Worm (Caenorhabditis elegans): ENCODE results near the gene H39E23.2.

DNA sequence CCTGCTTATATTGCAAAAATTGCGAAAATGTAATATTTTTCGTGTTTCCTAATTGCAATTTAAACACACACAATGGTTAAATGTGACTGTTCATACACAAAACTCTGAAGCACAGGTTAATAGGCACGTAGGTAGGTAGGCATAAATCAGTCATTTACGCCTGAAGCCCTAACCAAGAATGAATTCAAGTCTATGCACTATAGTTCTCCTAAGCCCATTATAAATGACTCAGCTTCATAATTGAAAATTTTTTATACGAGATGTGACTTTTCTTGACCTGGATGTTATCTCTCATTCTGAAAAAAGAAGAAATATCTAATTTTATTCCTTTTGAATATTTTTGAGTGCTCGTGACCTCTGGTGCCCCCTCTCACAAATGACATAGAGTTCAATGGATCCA is 31.7 kb downstream of the H39E23.2 start:
- no peak for TF ChIP-seq fos-1 (tag; optimal IDR thresholded peaks at IDR 0.05)
- TF ChIP-seq R02D3.7 (tag; optimal IDR thresholded peaks at IDR 0.05): no peak
- TF ChIP-seq nhr-77 (tag; optimal IDR thresholded peaks at IDR 0.05): no peak
- TF ChIP-seq nhr-12 (tag; optimal IDR thresholded peaks at IDR 0.05): no peak
- no peak for TF ChIP-seq dmd-4 (tag; optimal IDR thresholded peaks at IDR 0.05)
- TF ChIP-seq ztf-1 (GFP tag; conservative IDR thresholded peaks at IDR 0.05): no peak
- TF ChIP-seq ztf-11 (tag; optimal IDR thresholded peaks at IDR 0.05): no peak
- no peak for TF ChIP-seq ztf-4 (tag; optimal IDR thresholded peaks at IDR 0.05)
- no peak for TF ChIP-seq zag-1 (tag; optimal IDR thresholded peaks at IDR 0.05)
- no peak for TF ChIP-seq unc-39 (tag; optimal IDR thresholded peaks at IDR 0.05)
- TF ChIP-seq nhr-237 (tag; optimal IDR thresholded peaks at IDR 0.05): no peak
- no peak for TF ChIP-seq lin-13 (GFP tag; optimal IDR thresholded peaks at IDR 0.05)

Measured in whole organism, L2 larva.